Fruit fly (Drosophila melanogaster) whole organism, embryonic: ENCODE results near the gene CG6966.

Experiments used
- Ada2b ChIP-seq: fragments of 200-800 bp; sonication (Bioruptor generic); IDR thresholded peaks from 2 replicates; pipeline ENCODE4 v1.3.6; 2022; ENCODE audit warnings: missing biosample characterization, missing genetic modification characterization
- Antp ChIP-seq: fragments of 200-800 bp; sonication (Bioruptor generic); optimal IDR thresholded peaks from 3 replicates; lab custom pipeline; 2016; ENCODE audit warnings: missing biosample characterization, missing genetic modification characterization
- Atf3 ChIP-seq: fragments of 200-800 bp; sonication (Bioruptor generic); optimal IDR thresholded peaks from 3 replicates; lab custom pipeline; 2016; ENCODE audit warnings: missing biosample characterization, missing genetic modification characterization
- CG11456 ChIP-seq: fragments of 200-800 bp; sonication (Bioruptor generic); IDR thresholded peaks from 3 replicates; pipeline ENCODE4 v1.3.6; 2022; ENCODE audit warnings: missing biosample characterization, missing genetic modification characterization
- CG14014 ChIP-seq: fragments of 200-800 bp; sonication (Bioruptor generic); IDR thresholded peaks from 2 replicates; pipeline ENCODE4 v1.3.6; 2022; ENCODE audit warnings: missing biosample characterization, missing genetic modification characterization
- CG14050 ChIP-seq: fragments of 200-800 bp; sonication (Bioruptor generic); IDR thresholded peaks from 3 replicates; pipeline ENCODE4 v1.3.6; 2022; ENCODE audit warnings: missing biosample characterization, missing genetic modification characterization
- CG14860 ChIP-seq: fragments of 200-800 bp; sonication (Bioruptor generic); IDR thresholded peaks from 3 replicates; pipeline ENCODE4 v1.3.6; 2022; ENCODE audit warnings: missing biosample characterization, missing genetic modification characterization; ENCODE audit not compliant: partially characterized antibody
- CG16779 ChIP-seq: fragments of 200-800 bp; sonication (Bioruptor generic); IDR thresholded peaks from 2 replicates; pipeline ENCODE4 v1.3.6; 2022; ENCODE audit warnings: missing biosample characterization, missing genetic modification characterization
- CG2116 ChIP-seq: fragments of 200-800 bp; sonication (Bioruptor generic); optimal IDR thresholded peaks from 3 replicates; lab custom pipeline; 2018; ENCODE audit warnings: missing biosample characterization, mild to moderate bottlenecking, missing genetic modification characterization
- CG2199 ChIP-seq: fragments of 200-800 bp; sonication (Bioruptor generic); IDR thresholded peaks from 3 replicates; pipeline ENCODE4 v1.3.6; 2022; ENCODE audit warnings: missing biosample characterization, missing genetic modification characterization
- CG3407 ChIP-seq: fragments of 200-800 bp; sonication (Bioruptor generic); optimal IDR thresholded peaks from 2 replicates; lab custom pipeline; 2018; ENCODE audit warnings: missing biosample characterization, mild to moderate bottlenecking, missing genetic modification characterization
- CG43689 ChIP-seq: fragments of 200-800 bp; sonication (Bioruptor generic); IDR thresholded peaks from 2 replicates; pipeline ENCODE4 v1.3.6; 2022; ENCODE audit warnings: missing biosample characterization, missing genetic modification characterization
- CG4854 ChIP-seq: fragments of 200-800 bp; sonication (Bioruptor generic); optimal IDR thresholded peaks from 2 replicates; lab custom pipeline; 2016; ENCODE audit warnings: missing biosample characterization, missing genetic modification characterization, inconsistent platforms
- CG6254 ChIP-seq: fragments of 200-800 bp; sonication (Bioruptor generic); optimal IDR thresholded peaks from 3 replicates; lab custom pipeline; 2017; ENCODE audit warnings: mild to moderate bottlenecking, missing biosample characterization, missing genetic modification reagents, missing genetic modification characterization
- CG6272 ChIP-seq: fragments of 200-800 bp; sonication (Bioruptor generic); IDR thresholded peaks from 2 replicates; pipeline ENCODE4 v1.3.6; 2022; ENCODE audit warnings: missing biosample characterization, missing genetic modification characterization
- CHES-1-like ChIP-seq: fragments of 200-800 bp; sonication (Bioruptor generic); optimal IDR thresholded peaks from 2 replicates; lab custom pipeline; 2016; ENCODE audit warnings: missing biosample characterization, missing genetic modification characterization
- Deaf1 ChIP-seq: fragments of 200-800 bp; optimal IDR thresholded peaks from 3 replicates; lab custom pipeline; 2019; ENCODE audit warnings: missing biosample characterization, mild to moderate bottlenecking, missing genetic modification characterization, moderate library complexity
- Eip74EF ChIP-seq, 2 experiments: fragments of 200-800 bp in 1 of 2; fragments of >200 bp in 1 of 2; sonication (Bioruptor generic) in 1 of 2; optimal IDR thresholded peaks; 2 replicates each; lab custom pipeline; 2017 to 2019; ENCODE audit warnings: missing biosample characterization in 2 of 2, missing genetic modification characterization in 2 of 2, mild to moderate bottlenecking in 1 of 2, moderate library complexity in 1 of 2
- Fer2 ChIP-seq: fragments of 200-800 bp; sonication (Bioruptor generic); optimal IDR thresholded peaks from 2 replicates; lab custom pipeline; 2018; ENCODE audit warnings: missing biosample characterization, mild to moderate bottlenecking, missing genetic modification characterization, moderate library complexity
- Fer3 ChIP-seq: fragments of 200-800 bp; sonication (Bioruptor generic); optimal IDR thresholded peaks from 2 replicates; lab custom pipeline; 2018; ENCODE audit warnings: missing biosample characterization, mild to moderate bottlenecking, missing genetic modification characterization, moderate library complexity
- GATAe ChIP-seq: fragments of 200-800 bp; sonication (Bioruptor generic); conservative IDR thresholded peaks from 2 replicates; pipeline ENCODE4 v1.3.6; 2022; ENCODE audit warnings: missing biosample characterization, missing genetic modification characterization
- Hey ChIP-seq: fragments of 200-800 bp; sonication (Bioruptor generic); optimal IDR thresholded peaks from 3 replicates; lab custom pipeline; 2018; ENCODE audit warnings: missing biosample characterization, mild to moderate bottlenecking, missing genetic modification characterization
- Hr39 ChIP-seq: fragments of >200 bp; optimal IDR thresholded peaks from 2 replicates; lab custom pipeline; 2017
- MBD-R2 ChIP-seq: fragments of 200-800 bp; sonication (Bioruptor generic); IDR thresholded peaks from 2 replicates; pipeline ENCODE4 v1.3.6; 2022; ENCODE audit warnings: missing biosample characterization, missing genetic modification characterization
- Nf-YB ChIP-seq: fragments of 200-800 bp; sonication (Bioruptor generic); optimal IDR thresholded peaks from 3 replicates; lab custom pipeline; 2019; ENCODE audit warnings: missing biosample characterization, mild to moderate bottlenecking, missing genetic modification characterization, moderate library complexity
- Ptx1 ChIP-seq: fragments of 200-800 bp; sonication (Bioruptor generic); IDR thresholded peaks from 2 replicates; pipeline ENCODE4 v1.3.6; 2022; ENCODE audit warnings: missing biosample characterization, missing genetic modification characterization
- Ravus ChIP-seq: fragments of 200-800 bp; sonication (Bioruptor generic); IDR thresholded peaks from 2 replicates; pipeline ENCODE4 v1.3.6; 2022; ENCODE audit warnings: missing biosample characterization, missing genetic modification characterization
- Six4 ChIP-seq: fragments of 200-800 bp; sonication (Bioruptor generic); optimal IDR thresholded peaks from 2 replicates; lab custom pipeline; 2016; ENCODE audit warnings: missing biosample characterization, missing genetic modification characterization
- Sox102F ChIP-seq: fragments of 200-800 bp; sonication (Bioruptor generic); optimal IDR thresholded peaks from 2 replicates; lab custom pipeline; 2018; ENCODE audit warnings: missing biosample characterization, mild to moderate bottlenecking, missing genetic modification characterization, moderate library complexity
- abd-A ChIP-seq: fragments of 200-800 bp; sonication (Bioruptor generic); optimal IDR thresholded peaks from 3 replicates; lab custom pipeline; 2019; ENCODE audit warnings: missing biosample characterization, mild to moderate bottlenecking, missing genetic modification characterization, moderate library complexity
- cato ChIP-seq: fragments of 200-800 bp; sonication (Bioruptor generic); optimal IDR thresholded peaks from 2 replicates; lab custom pipeline; 2016; ENCODE audit warnings: missing biosample characterization, missing genetic modification characterization, borderline replicate concordance
- chinmo ChIP-seq: fragments of 200-800 bp; sonication (Bioruptor generic); IDR thresholded peaks from 4 replicates; pipeline ENCODE4 v1.3.6; 2022; ENCODE audit warnings: missing biosample characterization, missing genetic modification characterization; ENCODE audit not compliant: partially characterized antibody
- crol ChIP-seq: fragments of 200-800 bp; sonication (Bioruptor generic); IDR thresholded peaks from 2 replicates; pipeline ENCODE4 v1.3.6; 2022; ENCODE audit warnings: missing biosample characterization, missing genetic modification characterization
- dmrt11E ChIP-seq: fragments of 200-800 bp; sonication (Bioruptor generic); optimal IDR thresholded peaks from 3 replicates; lab custom pipeline; 2018; ENCODE audit warnings: missing biosample characterization, mild to moderate bottlenecking, missing genetic modification characterization, moderate library complexity
- ewg ChIP-seq: fragments of 200-800 bp; sonication (Bioruptor generic); optimal IDR thresholded peaks from 3 replicates; lab custom pipeline; 2017; ENCODE audit warnings: mild to moderate bottlenecking, missing biosample characterization, missing genetic modification reagents, missing genetic modification characterization
- her ChIP-seq: fragments of 200-800 bp; sonication (Bioruptor generic); optimal IDR thresholded peaks from 2 replicates; lab custom pipeline; 2016; ENCODE audit warnings: missing biosample characterization, missing genetic modification characterization
- kni ChIP-seq: fragments of 200-800 bp; sonication (Bioruptor generic); optimal IDR thresholded peaks from 3 replicates; lab custom pipeline; 2017; ENCODE audit warnings: mild to moderate bottlenecking, missing biosample characterization, missing genetic modification reagents, missing genetic modification characterization
- luna ChIP-seq: fragments of 200-800 bp; sonication (Bioruptor generic); optimal IDR thresholded peaks from 2 replicates; lab custom pipeline; 2016; ENCODE audit warnings: missing biosample characterization, missing genetic modification characterization
- otp ChIP-seq: fragments of 200-800 bp; sonication (Bioruptor generic); IDR thresholded peaks from 3 replicates; pipeline ENCODE4, ENCODE4 v1.3.6; 2022; ENCODE audit warnings: missing biosample characterization, missing genetic modification characterization
- pfk ChIP-seq: fragments of 200-800 bp; sonication (Bioruptor generic); optimal IDR thresholded peaks from 2 replicates; lab custom pipeline; 2018; ENCODE audit warnings: missing biosample characterization, mild to moderate bottlenecking, missing genetic modification characterization, moderate library complexity
- prd ChIP-seq, 3 experiments: fragments of >200 bp in 2 of 3; fragments of 200-800 bp in 1 of 3; sonication (Bioruptor generic) in 1 of 3; optimal IDR thresholded peaks in 2 of 3; IDR thresholded peaks in 1 of 3; 2 replicates in 2 of 3; 3 replicates in 1 of 3; pipeline versions ENCODE4 v1.3.6 to Lab custom; 2017 to 2022; ENCODE audit warnings: missing biosample characterization in 1 of 3, missing genetic modification characterization in 1 of 3
- sr ChIP-seq: fragments of 200-800 bp; sonication (Bioruptor generic); IDR thresholded peaks from 3 replicates; pipeline ENCODE4 v1.3.6; 2022; ENCODE audit warnings: missing biosample characterization, missing genetic modification characterization
- tll ChIP-seq, 2 experiments: fragments of 200-800 bp in 1 of 2; fragments of >200 bp in 1 of 2; sonication (Bioruptor generic) in 1 of 2; optimal IDR thresholded peaks; 2 replicates each; lab custom pipeline; 2017 to 2019; ENCODE audit warnings: missing biosample characterization in 2 of 2, missing genetic modification characterization in 2 of 2, mild to moderate bottlenecking in 1 of 2, moderate library complexity in 1 of 2
- tna ChIP-seq: fragments of 200-800 bp; sonication (Bioruptor generic); IDR thresholded peaks from 2 replicates; pipeline ENCODE4 v1.3.6; 2022; ENCODE audit warnings: missing biosample characterization, missing genetic modification characterization; ENCODE audit not compliant: partially characterized antibody
- vvl ChIP-seq: fragments of 200-800 bp; sonication (Bioruptor generic); IDR thresholded peaks from 2 replicates; pipeline ENCODE4 v1.3.6; 2022; ENCODE audit warnings: missing biosample characterization, missing genetic modification characterization
- zen ChIP-seq: fragments of 200-800 bp; sonication (Bioruptor generic); optimal IDR thresholded peaks from 3 replicates; lab custom pipeline; 2018; ENCODE audit warnings: missing biosample characterization, mild to moderate bottlenecking, missing genetic modification characterization, moderate library complexity

CG6966 gene

dm6 chr3R:15087606-15088193 is 7.7 kb downstream of the CG6966 start (continued):
- TF ChIP-seq Hr39 (lab: Kevin White, UChicago): no peak
- no peak; the same call in 1 of the 2 replicates for TF ChIP-seq GATAe (GFP tag; lab: Robert Waterston, UW)
- TF ChIP-seq Nf-YB (GFP tag; lab: Kevin White, UChicago): peak; percentile 56
- peak; percentile 91 for TF ChIP-seq her
- TF ChIP-seq Ada2b: peak; percentile 91
- peak in 1 of 2 experiments; percentile 40 for TF ChIP-seq Eip74EF (GFP tag; optimal IDR thresholded peaks at IDR 0.05; lab: Kevin White, UChicago)
- TF ChIP-seq Deaf1: peak; percentile 45
- TF ChIP-seq abd-A: no peak
- peak; percentile 71 for TF ChIP-seq cato (GFP tag; lab: Kevin White, UChicago)
- peak; percentile 34 for TF ChIP-seq Fer2 (tag; lab: Kevin White, UChicago)
- TF ChIP-seq Sox102F (GFP tag; lab: Kevin White, UChicago): peak; percentile 90
- TF ChIP-seq CG14050 (GFP tag; lab: Robert Waterston, UW): peak; percentile 84
- TF ChIP-seq CG14014 (GFP tag; lab: Robert Waterston, UW): peak; percentile 93
- peak; percentile 47; the same call in 1 of the 2 replicates for TF ChIP-seq CG16779 (GFP tag; lab: Robert Waterston, UW)
- peak; percentile 26 for TF ChIP-seq CG2116 (GFP tag; lab: Kevin White, UChicago)
- TF ChIP-seq CG11456 (GFP tag; lab: Robert Waterston, UW): peak; percentile 90
- no peak for TF ChIP-seq prd (optimal IDR thresholded peaks at IDR 0.05; lab: Kevin White, UChicago)
- peak; percentile 93 for TF ChIP-seq prd (GFP tag; IDR thresholded peaks at IDR 0.05; lab: Robert Waterston, UW)
- TF ChIP-seq CHES-1-like (GFP tag; lab: Kevin White, UChicago): peak; percentile 83
- peak; percentile 78; the same call in 2 of the 3 replicates for TF ChIP-seq sr (GFP tag; lab: Robert Waterston, UW)
- peak; percentile 61; the same call in 1 of the 2 replicates for TF ChIP-seq MBD-R2
- TF ChIP-seq otp (GFP tag; lab: Robert Waterston, UW): peak; percentile 88
- TF ChIP-seq luna (GFP tag; lab: Kevin White, UChicago): peak; percentile 31
- peak; percentile 92 for TF ChIP-seq Antp (GFP tag; lab: Kevin White, UChicago)
- TF ChIP-seq CG2199: peak; percentile 89
- no peak for TF ChIP-seq tll (GFP tag; optimal IDR thresholded peaks at IDR 0.05; lab: Kevin White, UChicago)
- TF ChIP-seq CG4854 (GFP tag; lab: Kevin White, UChicago): peak; percentile 58
- TF ChIP-seq CG6254 (GFP tag; lab: Kevin White, UChicago): peak; percentile 28
- TF ChIP-seq Six4: peak; percentile 76
- TF ChIP-seq CG43689: peak; percentile 79
- no peak for TF ChIP-seq kni (GFP tag; lab: Kevin White, UChicago)
- peak; percentile 63 for TF ChIP-seq Ravus (GFP tag; lab: Robert Waterston, UW)
- TF ChIP-seq vvl (GFP tag; lab: Robert Waterston, UW): peak; percentile 93
- TF ChIP-seq dmrt11E (tag; lab: Kevin White, UChicago): peak; percentile 38
- peak; percentile 59 for TF ChIP-seq zen (tag; lab: Kevin White, UChicago)
- TF ChIP-seq tna (GFP tag; lab: Robert Waterston, UW): no peak
- TF ChIP-seq Hey (tag; lab: Kevin White, UChicago): no peak
- peak; percentile 72 for TF ChIP-seq ewg
- peak; percentile 70 for TF ChIP-seq CG3407 (GFP tag; lab: Kevin White, UChicago)
- peak; percentile 71 for TF ChIP-seq Atf3 (GFP tag; lab: Kevin White, UChicago)

dm6 chr3R:15087043-15087442 is 8.4 kb downstream of the CG6966 start:
- TF ChIP-seq CG6272 (no peak), vvl (GFP tag; lab: Robert Waterston, UW) (peak; percentile 53), chinmo (GFP tag; lab: Robert Waterston, UW) (peak; percentile 85; the same call in 3 of the 4 replicates), Eip74EF (GFP tag; optimal IDR thresholded peaks at IDR 0.05; lab: Kevin White, UChicago) (peak in 1 of 2 experiments; percentile 37), CG11456 (GFP tag; lab: Robert Waterston, UW) (no peak), pfk (no peak), crol (GFP tag; lab: Robert Waterston, UW) (peak; percentile 78), Ptx1 (no peak), Fer3 (tag; lab: Kevin White, UChicago) (no peak), CG14860 (GFP tag; lab: Robert Waterston, UW) (no peak)
